Worm (Caenorhabditis elegans) whole organism, L4/young adult: ENCODE measurements around the gene clr-1.

Experiments used
- dao-5 ChIP-seq: sonication (generic microtip); optimal IDR thresholded peaks from 2 replicates; lab custom pipeline; 2016; ENCODE audit warnings: missing genotype, missing genetic modification characterization, moderate library complexity, missing compliant biosample characterization
- him-1 ChIP-seq: sonication (generic microtip); optimal IDR thresholded peaks from 2 replicates; lab custom pipeline; 2016; ENCODE audit warnings: missing genotype, missing genetic modification reagents, missing genetic modification characterization, missing compliant biosample characterization

DNA sequence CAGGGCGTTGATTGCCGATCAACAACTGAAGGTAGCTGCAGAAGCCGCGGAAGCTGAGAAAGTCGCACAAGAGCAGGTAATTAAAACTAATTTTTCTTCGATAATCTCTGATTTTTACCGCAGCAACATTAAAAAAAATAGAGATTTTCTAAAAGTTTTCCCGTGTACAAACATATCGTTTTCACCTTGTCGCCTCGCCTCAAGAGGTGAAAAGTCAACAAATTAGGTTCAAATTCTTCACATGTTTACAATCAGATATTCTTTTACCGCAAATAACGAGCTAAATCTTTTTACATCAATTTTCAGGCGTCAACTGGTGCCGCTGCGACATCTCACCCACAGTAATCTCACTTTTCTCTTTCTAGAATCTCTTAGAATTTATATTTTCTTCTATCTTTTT, 8.8 kb downstream of the clr-1 start, which contains the start of gene ilcr-2:
- no peak for TF ChIP-seq him-1 (tag; lab: Kevin White, UChicago)
- TF ChIP-seq dao-5, result no peak
